Fruit fly (Drosophila melanogaster) whole organism, embryonic: ENCODE measurements around the gene yellow-g.

Experiments
- Abd-B ChIP-seq: fragments of 200-800 bp; sonication (Bioruptor generic); optimal IDR thresholded peaks from 2 replicates; lab custom pipeline; 2018; ENCODE audit warnings: missing biosample characterization, mild to moderate bottlenecking, missing genetic modification characterization, moderate library complexity
- CG10267 ChIP-seq: fragments of 200-800 bp; sonication (Bioruptor generic); optimal IDR thresholded peaks from 2 replicates; lab custom pipeline; 2018; ENCODE audit warnings: missing biosample characterization, mild to moderate bottlenecking, missing genetic modification characterization, moderate library complexity
- CG10462 ChIP-seq: fragments of 200-800 bp; sonication (Bioruptor generic); optimal IDR thresholded peaks from 2 replicates; lab custom pipeline; 2016; ENCODE audit warnings: missing biosample characterization, missing genetic modification characterization
- CG10565 ChIP-seq: fragments of 200-800 bp; sonication (Bioruptor generic); optimal IDR thresholded peaks from 3 replicates; lab custom pipeline; 2016; ENCODE audit warnings: missing biosample characterization, mild to moderate bottlenecking, missing genetic modification characterization
- CG12155 ChIP-seq: fragments of 200-800 bp; sonication (Bioruptor generic); optimal IDR thresholded peaks from 3 replicates; lab custom pipeline; 2016; ENCODE audit warnings: missing biosample characterization, missing genetic modification characterization
- CG13287 ChIP-seq: fragments of 200-800 bp; sonication (Bioruptor generic); IDR thresholded peaks from 2 replicates; pipeline ENCODE4 v1.3.6; 2022; ENCODE audit warnings: missing biosample characterization, missing genetic modification characterization; ENCODE audit not compliant: partially characterized antibody
- CG14965 ChIP-seq: fragments of 200-800 bp; sonication (Bioruptor generic); optimal IDR thresholded peaks from 2 replicates; lab custom pipeline; 2016; ENCODE audit warnings: missing biosample characterization, missing genetic modification characterization, borderline replicate concordance
- CG15073 ChIP-seq: fragments of 200-800 bp; sonication (Bioruptor generic); optimal IDR thresholded peaks from 2 replicates; lab custom pipeline; 2016; ENCODE audit warnings: missing biosample characterization, missing genetic modification characterization
- CG17328 ChIP-seq: fragments of 200-800 bp; sonication (Bioruptor generic); IDR thresholded peaks from 2 replicates; pipeline ENCODE4 v1.3.6; 2022; ENCODE audit warnings: missing biosample characterization, missing genetic modification characterization
- CG17385 ChIP-seq: fragments of 200-800 bp; sonication (Bioruptor generic); optimal IDR thresholded peaks from 3 replicates; lab custom pipeline; 2018; ENCODE audit warnings: missing biosample characterization, mild to moderate bottlenecking, missing genetic modification characterization
- CG1832 ChIP-seq: fragments of 200-800 bp; sonication (Bioruptor generic); optimal IDR thresholded peaks from 2 replicates; lab custom pipeline; 2017; ENCODE audit warnings: missing biosample characterization, mild to moderate bottlenecking, missing genetic modification characterization, inconsistent platforms
- CG18599 ChIP-seq: fragments of 200-800 bp; sonication (Bioruptor generic); optimal IDR thresholded peaks from 3 replicates; lab custom pipeline; 2017; ENCODE audit warnings: missing biosample characterization, missing genetic modification characterization, mild to moderate bottlenecking, moderate library complexity, missing genetic modification reagents
- CG2120 ChIP-seq: fragments of 200-800 bp; sonication (Bioruptor generic); optimal IDR thresholded peaks from 3 replicates; lab custom pipeline; 2016; ENCODE audit warnings: missing biosample characterization, missing genetic modification characterization
- CG2875 ChIP-seq: fragments of 200-800 bp; sonication (Bioruptor generic); optimal IDR thresholded peaks from 2 replicates; lab custom pipeline; 2017; ENCODE audit warnings: missing biosample characterization, mild to moderate bottlenecking, missing genetic modification characterization, missing genetic modification reagents
- CG31224 ChIP-seq: fragments of 200-800 bp; sonication (Bioruptor generic); IDR thresholded peaks from 2 replicates; pipeline ENCODE4 v1.3.6; 2022; ENCODE audit warnings: missing biosample characterization, missing genetic modification characterization
- CG31365 ChIP-seq: fragments of 200-800 bp; sonication (Bioruptor generic); optimal IDR thresholded peaks from 2 replicates; lab custom pipeline; 2018; ENCODE audit warnings: missing biosample characterization, mild to moderate bottlenecking, missing genetic modification characterization
- CG33213 ChIP-seq: fragments of 200-800 bp; sonication (Bioruptor generic); optimal IDR thresholded peaks from 3 replicates; lab custom pipeline; 2016; ENCODE audit warnings: missing biosample characterization, missing genetic modification characterization
- CG4424 ChIP-seq: fragments of 200-800 bp; sonication (Bioruptor generic); optimal IDR thresholded peaks from 3 replicates; lab custom pipeline; 2016; ENCODE audit warnings: missing biosample characterization, missing genetic modification characterization
- CG4707 ChIP-seq: fragments of 200-800 bp; sonication (Bioruptor generic); optimal IDR thresholded peaks from 2 replicates; lab custom pipeline; 2018; ENCODE audit warnings: missing biosample characterization, mild to moderate bottlenecking, missing genetic modification characterization, moderate library complexity
- CG6791 ChIP-seq: fragments of 200-800 bp; sonication (Bioruptor generic); IDR thresholded peaks from 3 replicates; pipeline ENCODE4 v1.3.6; 2022; ENCODE audit warnings: missing biosample characterization, missing genetic modification characterization; ENCODE audit not compliant: partially characterized antibody
- CG7745 ChIP-seq: fragments of 200-800 bp; sonication (Bioruptor generic); optimal IDR thresholded peaks from 2 replicates; lab custom pipeline; 2018; ENCODE audit warnings: missing biosample characterization, mild to moderate bottlenecking, missing genetic modification characterization, moderate library complexity
- CG7928 ChIP-seq: fragments of 200-800 bp; sonication (Bioruptor generic); optimal IDR thresholded peaks from 2 replicates; lab custom pipeline; 2017; ENCODE audit warnings: missing biosample characterization, mild to moderate bottlenecking, missing genetic modification characterization
- CG8924 ChIP-seq: fragments of 200-800 bp; optimal IDR thresholded peaks from 3 replicates; lab custom pipeline; 2019; ENCODE audit warnings: missing biosample characterization, mild to moderate bottlenecking, missing genetic modification characterization, moderate library complexity
- CG9797 ChIP-seq: fragments of 200-800 bp; sonication (Bioruptor generic); optimal IDR thresholded peaks from 3 replicates; lab custom pipeline; 2018; ENCODE audit warnings: missing biosample characterization, mild to moderate bottlenecking, missing genetic modification characterization
- CHES-1-like ChIP-seq: fragments of 200-800 bp; sonication (Bioruptor generic); optimal IDR thresholded peaks from 2 replicates; lab custom pipeline; 2016; ENCODE audit warnings: missing biosample characterization, missing genetic modification characterization
- Dbx ChIP-seq: fragments of 200-800 bp; sonication (Bioruptor generic); IDR thresholded peaks from 3 replicates; pipeline ENCODE4 v1.3.6; 2022; ENCODE audit warnings: missing biosample characterization, missing genetic modification characterization
- Dek ChIP-seq: fragments of 200-800 bp; sonication (Bioruptor generic); optimal IDR thresholded peaks from 3 replicates; lab custom pipeline; 2019; ENCODE audit warnings: missing biosample characterization, mild to moderate bottlenecking, missing genetic modification characterization, moderate library complexity
- Mrtf ChIP-seq: fragments of 200-800 bp; sonication (Bioruptor generic); IDR thresholded peaks from 3 replicates; pipeline ENCODE4 v1.3.6; 2022; ENCODE audit warnings: missing biosample characterization, missing genetic modification characterization
- Scr ChIP-seq: fragments of 200-800 bp; sonication (Bioruptor generic); IDR thresholded peaks from 2 replicates; pipeline ENCODE4 v1.3.6; 2022; ENCODE audit warnings: missing biosample characterization, missing genetic modification characterization; ENCODE audit not compliant: partially characterized antibody
- Sox100B ChIP-seq: fragments of 200-800 bp; sonication (Bioruptor generic); optimal IDR thresholded peaks from 3 replicates; lab custom pipeline; 2018; ENCODE audit warnings: missing biosample characterization, mild to moderate bottlenecking, missing genetic modification characterization
- Trl ChIP-seq, 3 experiments: fragments of >200 bp in 2 of 3; fragments of 200-800 bp in 1 of 3; sonication (Bioruptor generic) in 1 of 3; optimal IDR thresholded peaks; 2 replicates in 1 of 3; 3 replicates in 2 of 3; lab custom pipeline; 2016 to 2017; ENCODE audit warnings: missing biosample characterization in 1 of 3, missing genetic modification characterization in 1 of 3
- Usf ChIP-seq: fragments of 200-800 bp; sonication (Bioruptor generic); optimal IDR thresholded peaks from 2 replicates; lab custom pipeline; 2017; ENCODE audit warnings: missing genotype, missing biosample characterization, missing genetic modification characterization
- Xbp1 ChIP-seq: fragments of 200-800 bp; sonication (Bioruptor generic); optimal IDR thresholded peaks from 3 replicates; lab custom pipeline; 2016; ENCODE audit warnings: missing biosample characterization, mild to moderate bottlenecking, missing genetic modification characterization
- ab ChIP-seq: fragments of 200-800 bp; sonication (Bioruptor generic); optimal IDR thresholded peaks from 2 replicates; lab custom pipeline; 2016; ENCODE audit warnings: missing biosample characterization, missing genetic modification characterization
- al ChIP-seq: fragments of 200-800 bp; sonication (Bioruptor generic); IDR thresholded peaks from 2 replicates; pipeline ENCODE4 v1.3.6; 2022; ENCODE audit warnings: missing biosample characterization, missing genetic modification characterization
- cas ChIP-seq: fragments of 200-800 bp; sonication (Bioruptor generic); IDR thresholded peaks from 2 replicates; pipeline ENCODE4 v1.3.6; 2022; ENCODE audit warnings: missing biosample characterization, missing genetic modification characterization
- chif ChIP-seq, 2 experiments: fragments of 200-800 bp; sonication (Bioruptor generic); optimal IDR thresholded peaks; 3 replicates each; lab custom pipeline; 2016; ENCODE audit warnings: missing biosample characterization in 2 of 2, missing genetic modification characterization in 2 of 2
- danr ChIP-seq: fragments of 200-800 bp; sonication (Bioruptor generic); IDR thresholded peaks from 2 replicates; pipeline ENCODE4 v1.3.6; 2022; ENCODE audit warnings: missing biosample characterization, missing genetic modification characterization
- hb ChIP-seq: fragments of 200-800 bp; sonication (Bioruptor generic); IDR thresholded peaks from 3 replicates; pipeline ENCODE4 v1.3.6; 2022; ENCODE audit warnings: missing biosample characterization, missing genetic modification characterization; ENCODE audit not compliant: partially characterized antibody
- lmd ChIP-seq: fragments of 200-800 bp; sonication (Bioruptor generic); IDR thresholded peaks from 2 replicates; pipeline ENCODE4 v1.3.6; 2022; ENCODE audit warnings: missing biosample characterization, missing genetic modification characterization
- luna ChIP-seq: fragments of 200-800 bp; sonication (Bioruptor generic); optimal IDR thresholded peaks from 2 replicates; lab custom pipeline; 2016; ENCODE audit warnings: missing biosample characterization, missing genetic modification characterization
- onecut ChIP-seq: fragments of 200-800 bp; sonication (Bioruptor generic); IDR thresholded peaks from 2 replicates; pipeline ENCODE4 v1.3.6; 2022; ENCODE audit warnings: missing biosample characterization, missing genetic modification characterization
- pb ChIP-seq: fragments of 200-800 bp; sonication (Bioruptor generic); optimal IDR thresholded peaks from 3 replicates; lab custom pipeline; 2016; ENCODE audit warnings: missing biosample characterization, missing genetic modification characterization
- pfk ChIP-seq: fragments of 200-800 bp; sonication (Bioruptor generic); optimal IDR thresholded peaks from 2 replicates; lab custom pipeline; 2018; ENCODE audit warnings: missing biosample characterization, mild to moderate bottlenecking, missing genetic modification characterization, moderate library complexity
- pros ChIP-seq: fragments of 200-800 bp; sonication (Bioruptor generic); optimal IDR thresholded peaks from 3 replicates; lab custom pipeline; 2019; ENCODE audit warnings: missing biosample characterization, mild to moderate bottlenecking, missing genetic modification characterization, moderate library complexity
- salm ChIP-seq: fragments of 200-800 bp; sonication (Bioruptor generic); optimal IDR thresholded peaks from 2 replicates; lab custom pipeline; 2018; ENCODE audit warnings: missing biosample characterization, mild to moderate bottlenecking, missing genetic modification characterization
- sc ChIP-seq, 3 experiments: fragments of >200 bp in 2 of 3; fragments of 200-800 bp in 1 of 3; sonication (Bioruptor generic) in 1 of 3; optimal IDR thresholded peaks; 2 replicates in 2 of 3; 3 replicates in 1 of 3; lab custom pipeline; 2017; ENCODE audit warnings: mild to moderate bottlenecking in 1 of 3, missing biosample characterization in 1 of 3, missing genetic modification characterization in 1 of 3, missing genetic modification reagents in 1 of 3
- tio ChIP-seq: fragments of 200-800 bp; sonication (Bioruptor generic); optimal IDR thresholded peaks from 2 replicates; lab custom pipeline; 2017; ENCODE audit warnings: missing biosample characterization, missing genetic modification characterization, inconsistent platforms
- wor ChIP-seq: fragments of 200-800 bp; sonication (Bioruptor generic); IDR thresholded peaks from 2 replicates; pipeline ENCODE4 v1.3.6; 2022; ENCODE audit warnings: missing biosample characterization, missing genetic modification characterization

The yellow-g gene

dm6 chr3L:2257412-2257862 lies 15.1 kb downstream of the yellow-g start, which contains the start of the genes CG1275 and Elp5 (continued):
- peak; percentile 88 for TF ChIP-seq luna (GFP tag; lab: Kevin White, UChicago)
- peak; percentile 96 for TF ChIP-seq CG17385 (GFP tag; lab: Kevin White, UChicago)
- peak; percentile 96 for TF ChIP-seq CG10462 (GFP tag; lab: Kevin White, UChicago)
- peak; percentile 100 for TF ChIP-seq lmd
- TF ChIP-seq CG10565 = peak; percentile 57
- TF ChIP-seq CG15073 (GFP tag; lab: Kevin White, UChicago) = peak; percentile 84
- TF ChIP-seq Usf = peak; percentile 95
- TF ChIP-seq ab (GFP tag; lab: Kevin White, UChicago) = peak; percentile 89
- TF ChIP-seq CG13287 (GFP tag; lab: Robert Waterston, UW) = peak; percentile 37; the same call in 1 of the 2 replicates
- TF ChIP-seq Xbp1 (GFP tag; lab: Kevin White, UChicago) = peak; percentile 99
- TF ChIP-seq CG6791 (GFP tag; lab: Robert Waterston, UW) = no peak
- peak; percentile 98 for TF ChIP-seq CG4424 (GFP tag; lab: Kevin White, UChicago)
- TF ChIP-seq CG33213 (GFP tag; lab: Kevin White, UChicago) = peak; percentile 96
- TF ChIP-seq Mrtf (GFP tag; lab: Robert Waterston, UW) = peak; percentile 100
- TF ChIP-seq danr = peak; percentile 99
- peak; percentile 99 for TF ChIP-seq CG17328 (GFP tag; lab: Robert Waterston, UW)
- TF ChIP-seq tio (GFP tag; lab: Kevin White, UChicago) = peak; percentile 97
- peak; percentile 99 for TF ChIP-seq Dbx
- peak; percentile 98 for TF ChIP-seq Abd-B (GFP tag; lab: Kevin White, UChicago)
- peak; percentile 99 for TF ChIP-seq CG2120 (GFP tag; lab: Kevin White, UChicago)
- TF ChIP-seq sc (optimal IDR thresholded peaks at IDR 0.05; lab: Kevin White, UChicago) = no peak
- peak; percentile 95 for TF ChIP-seq sc (GFP tag; optimal IDR thresholded peaks at IDR 0.05; lab: Kevin White, UChicago)
- peak; percentile 98 for TF ChIP-seq onecut (GFP tag; lab: Robert Waterston, UW)
- peak; percentile 96 for TF ChIP-seq CHES-1-like (GFP tag; lab: Kevin White, UChicago)
- peak; percentile 99 for TF ChIP-seq al (GFP tag; lab: Robert Waterston, UW)
- peak; percentile 96 for TF ChIP-seq CG12155 (GFP tag; lab: Kevin White, UChicago)
- peak; percentile 92 for TF ChIP-seq CG10267 (tag; lab: Kevin White, UChicago)
- TF ChIP-seq pfk (GFP tag; lab: Kevin White, UChicago) = peak; percentile 71
- TF ChIP-seq CG4707 (GFP tag; lab: Kevin White, UChicago) = peak; percentile 92
- peak; percentile 78 for TF ChIP-seq CG7745 (tag; lab: Kevin White, UChicago)
- TF ChIP-seq CG7928 (GFP tag; lab: Kevin White, UChicago) = peak; percentile 98
- TF ChIP-seq CG1832 = no peak
- peak; percentile 98 for TF ChIP-seq wor (GFP tag; lab: Robert Waterston, UW)
- peak; percentile 98 for TF ChIP-seq Dek (tag; lab: Kevin White, UChicago)
- TF ChIP-seq CG31224 = peak; percentile 98
- peak; percentile 98 for TF ChIP-seq CG8924
- TF ChIP-seq CG18599 (GFP tag; lab: Kevin White, UChicago) = peak; percentile 97
- TF ChIP-seq CG14965 = peak; percentile 76
- peak in 1 of 2 experiments; percentile 6 for TF ChIP-seq Trl (optimal IDR thresholded peaks at IDR 0.05; lab: Kevin White, UChicago)
- peak; percentile 96 for TF ChIP-seq Trl (GFP tag; optimal IDR thresholded peaks at IDR 0.05; lab: Kevin White, UChicago)
- TF ChIP-seq pros (GFP tag; lab: Kevin White, UChicago) = peak; percentile 40
- TF ChIP-seq Scr (GFP tag; lab: Robert Waterston, UW) = 0 out of 2 replicates have a peak, but pooled peaks have one; percentile 19
- TF ChIP-seq cas (GFP tag; lab: Robert Waterston, UW) = peak; percentile 99
- peak; percentile 94 for TF ChIP-seq pb (GFP tag; lab: Kevin White, UChicago)
- peak; percentile 91 for TF ChIP-seq Sox100B (GFP tag; lab: Kevin White, UChicago)
- peak; percentile 97 for TF ChIP-seq salm
- TF ChIP-seq CG31365 (tag; lab: Kevin White, UChicago) = peak; percentile 76
- TF ChIP-seq CG9797 (GFP tag; lab: Kevin White, UChicago) = peak; percentile 57
- peak; percentile 97 for TF ChIP-seq CG2875 (GFP tag; lab: Kevin White, UChicago)
- peak; percentile 95 to 97 for TF ChIP-seq chif (GFP tag; optimal IDR thresholded peaks at IDR 0.05; lab: Kevin White, UChicago)
- TF ChIP-seq hb (GFP tag; lab: Robert Waterston, UW) = no peak
